Worm (Caenorhabditis elegans): Measurements from ENCODE around the gene tif-1A.

Gene tif-1A

DNA sequence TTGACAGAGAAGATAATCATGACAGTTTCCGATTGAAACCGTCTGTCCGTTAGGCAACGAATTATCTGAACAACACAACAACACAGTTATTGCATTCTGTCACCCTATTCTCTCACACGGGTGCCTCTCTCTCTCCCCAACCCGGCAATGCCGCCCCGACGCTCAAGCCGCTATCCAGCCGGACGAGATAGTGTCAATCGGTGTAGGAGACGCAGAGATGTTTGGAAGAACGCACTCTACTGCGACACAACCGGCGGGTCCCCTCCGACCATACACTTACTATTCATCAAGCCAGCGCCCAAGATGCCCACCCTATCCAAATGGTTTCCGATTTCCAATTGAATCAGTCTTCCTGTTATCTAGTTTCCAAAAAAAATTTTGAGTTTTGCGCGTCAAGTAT lies 6.3 kb upstream of the tif-1A start:
- 0 out of 2 replicates have a peak, but pooled peaks have one; percentile 8 for TF ChIP-seq hmg-1.1 (GFP tag; IDR thresholded peaks at IDR 0.05)
- TF ChIP-seq attf-4 (tag; optimal IDR thresholded peaks at IDR 0.05): no peak
- no peak for TF ChIP-seq ceh-62 (tag; optimal IDR thresholded peaks at IDR 0.05)
- no peak for TF ChIP-seq F37D6.2 (tag; optimal IDR thresholded peaks at IDR 0.05)
- peak; percentile 46 for TF ChIP-seq hlh-11 (tag; optimal IDR thresholded peaks at IDR 0.05)
- no peak for TF ChIP-seq ces-1 (GFP tag; optimal IDR thresholded peaks at IDR 0.05)
- no peak for TF ChIP-seq fkh-10 (GFP tag; optimal IDR thresholded peaks at IDR 0.05)
- TF ChIP-seq mes-2 (tag; optimal IDR thresholded peaks at IDR 0.05; ENCODE audit: poor library complexity, severe bottlenecking): peak; percentile 40
- TF ChIP-seq lin-39 (tag; optimal IDR thresholded peaks at IDR 0.05): no peak
- TF ChIP-seq unc-62 (GFP tag; optimal IDR thresholded peaks at IDR 0.05 in 1 of 2): peak in 1 of 2 experiments; percentile 98
- TF ChIP-seq unc-62 (tag; optimal IDR thresholded peaks at IDR 0.05): no peak
- peak; percentile 1 for TF ChIP-seq nhr-28 (tag; optimal IDR thresholded peaks at IDR 0.05)
- 0 out of 2 replicates have a peak, but pooled peaks have one; percentile 17 for TF ChIP-seq vab-7 (GFP tag; IDR thresholded peaks at IDR 0.05)
- peak; percentile 40 for TF ChIP-seq set-16 (GFP tag; IDR thresholded peaks at IDR 0.05)
- TF ChIP-seq ceh-20 (GFP tag; IDR thresholded peaks at IDR 0.05): no peak
- TF ChIP-seq zfp-2 (tag; optimal IDR thresholded peaks at IDR 0.05): no peak
- TF ChIP-seq egl-43 (GFP tag; IDR thresholded peaks at IDR 0.05): peak; percentile 33; the same call in 1 of the 2 replicates

ce11 chrIII:4009181-4009580 lies 5.3 kb upstream of the tif-1A start:
- TF ChIP-seq snpc-1.2 (GFP tag; IDR thresholded peaks at IDR 0.05): no peak
- TF ChIP-seq lir-3 (tag; optimal IDR thresholded peaks at IDR 0.05): no peak
- TF ChIP-seq ctbp-1 (GFP tag; IDR thresholded peaks at IDR 0.05): no peak
- no peak for TF ChIP-seq T20F7.1 (GFP tag; optimal IDR thresholded peaks at IDR 0.05)
- TF ChIP-seq F26F4.8 (GFP tag; conservative IDR thresholded peaks at IDR 0.05): no peak
- no peak for TF ChIP-seq vab-7 (GFP tag; IDR thresholded peaks at IDR 0.05)
- TF ChIP-seq lim-7 (GFP tag; IDR thresholded peaks at IDR 0.05): no peak
- peak in 1 of 2 experiments; percentile 61 for TF ChIP-seq unc-62 (GFP tag; optimal IDR thresholded peaks at IDR 0.05 in 1 of 2)
- TF ChIP-seq unc-62 (tag; optimal IDR thresholded peaks at IDR 0.05): no peak

DNA sequence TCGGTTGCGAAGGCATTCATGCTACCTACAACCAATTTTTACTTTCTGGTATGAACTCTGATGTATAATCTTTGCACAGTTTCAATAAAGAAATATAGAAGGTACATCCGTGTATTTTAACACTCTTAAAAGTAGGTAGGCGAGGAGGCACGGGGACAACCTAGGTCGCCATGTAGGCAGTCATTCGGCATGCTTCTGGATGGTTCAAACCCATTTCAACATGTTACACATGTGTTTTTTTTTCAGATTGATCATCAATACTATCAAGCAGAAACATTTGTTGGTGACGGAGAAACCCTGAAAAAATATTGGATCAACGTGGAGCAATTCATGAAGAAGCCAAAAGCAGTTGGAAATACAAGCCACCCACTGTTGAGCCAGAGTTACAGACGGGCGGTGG lies 3.1 kb upstream of the tif-1A start:
- peak in 1 of 2 experiments; percentile 2 for TF ChIP-seq unc-62 (GFP tag; optimal IDR thresholded peaks at IDR 0.05 in 1 of 2)
- no peak for TF ChIP-seq unc-62 (tag; optimal IDR thresholded peaks at IDR 0.05)
- no peak for TF ChIP-seq zag-1 (tag; optimal IDR thresholded peaks at IDR 0.05)
- TF ChIP-seq php-3 (GFP tag; IDR thresholded peaks at IDR 0.05): no peak
- TF ChIP-seq Y75B8A.6 (GFP tag; IDR thresholded peaks at IDR 0.05): no peak
- TF ChIP-seq nhr-111 (GFP tag; optimal IDR thresholded peaks at IDR 0.05): no peak
- TF ChIP-seq zip-11 (GFP tag; IDR thresholded peaks at IDR 0.05): no peak
- no peak for TF ChIP-seq dmd-8 (GFP tag; IDR thresholded peaks at IDR 0.05)
- no peak for TF ChIP-seq tag-97 (GFP tag; IDR thresholded peaks at IDR 0.05)

ce11 chrIII:4005446-4006192 lies 1.7 kb upstream of the tif-1A start, which contains the start of gene pxd-1:
TSS of gene pxd-1 (plus strand) at chrIII:4006142.
- no peak for TF ChIP-seq spr-1 (tag; optimal IDR thresholded peaks at IDR 0.05)
- TF ChIP-seq dve-1 (tag; optimal IDR thresholded peaks at IDR 0.05; ENCODE audit: insufficient read depth): no peak
- TF ChIP-seq mxl-3 (GFP tag; optimal IDR thresholded peaks at IDR 0.05): no peak
- no peak for TF ChIP-seq mdt-29 (GFP tag; IDR thresholded peaks at IDR 0.05)
- no peak for TF ChIP-seq mes-2 (tag; optimal IDR thresholded peaks at IDR 0.05; ENCODE audit: poor library complexity, severe bottlenecking)
- TF ChIP-seq nhr-76 (tag; optimal IDR thresholded peaks at IDR 0.05): no peak
- peak in 1 of 2 experiments; percentile 25 for TF ChIP-seq mdl-1 (tag; optimal IDR thresholded peaks at IDR 0.05)
- TF ChIP-seq hlh-11 (tag; optimal IDR thresholded peaks at IDR 0.05): peak; percentile 27
- no peak for TF ChIP-seq lin-38 (GFP tag; IDR thresholded peaks at IDR 0.05)
- no peak for TF ChIP-seq lir-3 (tag; optimal IDR thresholded peaks at IDR 0.05)
- peak; percentile 52 for TF ChIP-seq nhr-11 (tag; optimal IDR thresholded peaks at IDR 0.05)
- no peak for TF ChIP-seq nhr-28 (tag; optimal IDR thresholded peaks at IDR 0.05)
- peak; percentile 45; the same call in 1 of the 2 replicates for TF ChIP-seq ctbp-1 (GFP tag; IDR thresholded peaks at IDR 0.05)
- no peak for TF ChIP-seq ceh-32 (tag; optimal IDR thresholded peaks at IDR 0.05; ENCODE audit: poor library complexity)
- TF ChIP-seq ztf-7 (tag; optimal IDR thresholded peaks at IDR 0.05): no peak
- TF ChIP-seq dpl-1 (GFP tag; optimal IDR thresholded peaks at IDR 0.05): no peak
- no peak for TF ChIP-seq nhr-6 (tag; optimal IDR thresholded peaks at IDR 0.05)
- no peak for TF ChIP-seq aha-1 (tag)
- no peak for TF ChIP-seq snpc-4 (tag; optimal IDR thresholded peaks at IDR 0.05)
- no peak for TF ChIP-seq arid-1 (GFP tag; conservative IDR thresholded peaks at IDR 0.05)
- TF ChIP-seq dmd-6 (GFP tag; IDR thresholded peaks at IDR 0.05): 0 out of 2 replicates have a peak, but pooled peaks have one; percentile 23

All from whole organism, L4 larva.